Worm (Caenorhabditis elegans) whole organism, L4 larva: ENCODE data around the gene T12B3.3.

ENCODE experiments used
- D1046.2 ChIP-seq: fragments of 200-800 bp; sonication (Bioruptor generic); IDR thresholded peaks from 2 replicates; pipeline ENCODE4 v1.3.6; 2022; ENCODE audit warnings: missing genetic modification characterization, missing compliant biosample characterization
- F49E8.2 ChIP-seq: sonication (generic microtip); optimal IDR thresholded peaks from 2 replicates; lab custom pipeline; 2016; ENCODE audit warnings: missing compliant biosample characterization, mild to moderate bottlenecking, missing genetic modification characterization, borderline replicate concordance
- T26A8.4 ChIP-seq: fragments of 200-800 bp; sonication (Bioruptor generic); IDR thresholded peaks from 2 replicates; pipeline ENCODE4 v1.3.6; 2022; ENCODE audit warnings: missing genetic modification characterization, missing compliant biosample characterization
- Y105C5A.15 ChIP-seq: fragments of 200-800 bp; sonication (Bioruptor generic); IDR thresholded peaks from 2 replicates; pipeline ENCODE4 v1.3.6; 2022; ENCODE audit warnings: missing genetic modification characterization, missing compliant biosample characterization
- Y48G9A.11 ChIP-seq: fragments of 200-800 bp; sonication (Bioruptor generic); IDR thresholded peaks from 2 replicates; pipeline ENCODE4 v1.3.6; 2022; ENCODE audit warnings: missing genetic modification reagents, missing genetic modification characterization, missing compliant biosample characterization
- aly-2 ChIP-seq: sonication (generic microtip); optimal IDR thresholded peaks from 2 replicates; lab custom pipeline; 2018; ENCODE audit warnings: missing biosample characterization, missing genetic modification characterization
- arid-1 ChIP-seq: fragments of 200-800 bp; sonication (Bioruptor generic); conservative IDR thresholded peaks from 2 replicates; pipeline ENCODE4 v1.3.6; 2022; ENCODE audit warnings: missing genetic modification reagents, missing genetic modification characterization, missing compliant biosample characterization
- ceh-28 ChIP-seq: fragments of 150-350 bp; optimal IDR thresholded peaks from 2 replicates; lab custom pipeline; 2014; ENCODE audit warnings: missing biosample characterization, missing genetic modification reagents, missing genetic modification characterization
- ces-1 ChIP-seq: fragments of 150-350 bp; sonication (generic microtip); optimal IDR thresholded peaks from 4 replicates; lab custom pipeline; 2014; ENCODE audit warnings: missing biosample characterization, missing genetic modification reagents, missing genetic modification characterization
- daf-12 ChIP-seq: fragments of 150-350 bp; optimal IDR thresholded peaks from 2 replicates; lab custom pipeline; 2014; ENCODE audit warnings: missing biosample characterization, missing genetic modification reagents, missing genetic modification characterization
- daf-16 ChIP-seq, 3 experiments: sonication (generic microtip); optimal IDR thresholded peaks; 2 replicates each; lab custom pipeline; 2016 to 2017; ENCODE audit warnings: missing genetic modification characterization in 3 of 3, missing genetic modification reagents in 3 of 3, mild to moderate bottlenecking in 2 of 3, missing compliant biosample characterization in 2 of 3, missing biosample characterization in 1 of 3, moderate library complexity in 1 of 3
- daf-8 ChIP-seq: fragments of 200-800 bp; sonication (Bioruptor generic); IDR thresholded peaks from 2 replicates; pipeline ENCODE4 v1.3.6; 2022; ENCODE audit warnings: missing genetic modification characterization, missing compliant biosample characterization
- dmd-6 ChIP-seq: fragments of 200-800 bp; sonication (Bioruptor generic); IDR thresholded peaks from 2 replicates; pipeline ENCODE4 v1.3.6; 2022; ENCODE audit warnings: missing genetic modification reagents, missing genetic modification characterization, missing compliant biosample characterization
- dve-1 ChIP-seq: sonication (generic microtip); optimal IDR thresholded peaks from 2 replicates; lab custom pipeline; 2017; ENCODE audit warnings: antibody characterized with exemption, mild to moderate bottlenecking, missing genetic modification characterization, missing compliant biosample characterization; ENCODE audit not compliant: insufficient read depth
- egl-43 ChIP-seq: fragments of 200-800 bp; sonication (Bioruptor generic); IDR thresholded peaks from 2 replicates; pipeline ENCODE4 v1.3.6; 2022; ENCODE audit warnings: missing genetic modification reagents, missing genetic modification characterization, missing compliant biosample characterization
- fos-1 ChIP-seq: fragments of 150-350 bp; optimal IDR thresholded peaks from 2 replicates; lab custom pipeline; 2014; ENCODE audit warnings: missing biosample characterization, missing genetic modification characterization
- gei-8 ChIP-seq: fragments of 200-800 bp; sonication (Bioruptor generic); optimal IDR thresholded peaks from 2 replicates; lab custom pipeline; 2018; ENCODE audit warnings: mild to moderate bottlenecking, missing genetic modification characterization, missing compliant biosample characterization
- hif-1 ChIP-seq, 2 experiments: sonication (generic microtip); optimal IDR thresholded peaks; 2 replicates each; lab custom pipeline; 2016 to 2017; ENCODE audit warnings: missing compliant biosample characterization in 2 of 2, missing genetic modification characterization in 2 of 2, missing genetic modification reagents in 2 of 2, missing genotype in 2 of 2, mild to moderate bottlenecking in 1 of 2
- hlh-11 ChIP-seq: fragments of 200-800 bp; sonication (Bioruptor generic); optimal IDR thresholded peaks from 2 replicates; lab custom pipeline; 2018; ENCODE audit warnings: mild to moderate bottlenecking, missing genetic modification characterization, missing compliant biosample characterization
- hlh-30 ChIP-seq: sonication (generic microtip); optimal IDR thresholded peaks from 2 replicates; lab custom pipeline; 2017; ENCODE audit warnings: antibody characterized with exemption, mild to moderate bottlenecking, missing genetic modification characterization, missing compliant biosample characterization; ENCODE audit not compliant: insufficient read depth
- lin-15B ChIP-seq: fragments of 150-350 bp; sonication (generic microtip); optimal IDR thresholded peaks from 3 replicates; lab custom pipeline; 2014; ENCODE audit warnings: missing biosample characterization, missing genetic modification characterization
- lin-29 ChIP-seq: fragments of 200-800 bp; sonication (Bioruptor generic); IDR thresholded peaks from 2 replicates; pipeline ENCODE4 v1.3.6; 2022; ENCODE audit warnings: missing genetic modification reagents, missing genetic modification characterization, missing compliant biosample characterization
- lsy-2 ChIP-seq, 2 experiments: fragments of 150-350 bp in 1 of 2; sonication (generic microtip) in 1 of 2; optimal IDR thresholded peaks; 2 replicates each; lab custom pipeline; 2014 to 2017; ENCODE audit warnings: missing biosample characterization in 2 of 2, missing genetic modification characterization in 2 of 2
- madf-9 ChIP-seq: fragments of 200-800 bp; sonication (Bioruptor generic); conservative IDR thresholded peaks from 2 replicates; pipeline ENCODE4 v1.3.6; 2022; ENCODE audit warnings: missing genetic modification reagents, missing genetic modification characterization, missing compliant biosample characterization
- mdt-29 ChIP-seq: fragments of 200-800 bp; sonication (Bioruptor generic); IDR thresholded peaks from 2 replicates; pipeline ENCODE4 v1.3.6; 2022; ENCODE audit warnings: missing genetic modification reagents, missing genetic modification characterization, missing compliant biosample characterization
- mep-1 ChIP-seq: fragments of 150-350 bp; sonication (generic microtip); optimal IDR thresholded peaks from 3 replicates; lab custom pipeline; 2014; ENCODE audit warnings: missing biosample characterization, missing genetic modification characterization
- mes-2 ChIP-seq: sonication (generic microtip); optimal IDR thresholded peaks from 2 replicates; lab custom pipeline; 2016; ENCODE audit warnings: missing genotype, mild to moderate bottlenecking, missing genetic modification characterization, missing compliant biosample characterization; ENCODE audit not compliant: poor library complexity, severe bottlenecking
- nhr-11 ChIP-seq: fragments of 150-350 bp; optimal IDR thresholded peaks from 2 replicates; lab custom pipeline; 2014; ENCODE audit warnings: missing biosample characterization, missing genetic modification characterization
- nhr-6 ChIP-seq: fragments of 150-350 bp; optimal IDR thresholded peaks from 2 replicates; lab custom pipeline; 2014; ENCODE audit warnings: missing biosample characterization, missing genetic modification characterization
- nhr-77 ChIP-seq: fragments of 150-350 bp; optimal IDR thresholded peaks from 2 replicates; lab custom pipeline; 2014; ENCODE audit warnings: missing biosample characterization, missing genetic modification characterization
- rbr-2 ChIP-seq: sonication (generic microtip); optimal IDR thresholded peaks from 2 replicates; lab custom pipeline; 2016; ENCODE audit warnings: missing genotype, missing genetic modification characterization, missing compliant biosample characterization
- saeg-2 ChIP-seq: fragments of 200-800 bp; sonication (Bioruptor generic); IDR thresholded peaks from 2 replicates; pipeline ENCODE4 v1.3.6; 2022; ENCODE audit warnings: missing genetic modification reagents, missing genetic modification characterization, missing compliant biosample characterization
- sdz-12 ChIP-seq: fragments of 200-800 bp; sonication (Bioruptor generic); optimal IDR thresholded peaks from 2 replicates; lab custom pipeline; 2018; ENCODE audit warnings: mild to moderate bottlenecking, missing genetic modification characterization, missing compliant biosample characterization
- set-16 ChIP-seq: fragments of 200-800 bp; sonication (Bioruptor generic); IDR thresholded peaks from 2 replicates; pipeline ENCODE4 v1.3.6; 2022; ENCODE audit warnings: missing genetic modification reagents, missing genetic modification characterization, missing compliant biosample characterization
- spr-1 ChIP-seq: sonication (generic microtip); optimal IDR thresholded peaks from 2 replicates; lab custom pipeline; 2016; ENCODE audit warnings: mild to moderate bottlenecking, missing genetic modification characterization, missing compliant biosample characterization
- spr-3 ChIP-seq: fragments of 200-800 bp; sonication (Bioruptor generic); optimal IDR thresholded peaks from 2 replicates; lab custom pipeline; 2018; ENCODE audit warnings: mild to moderate bottlenecking, missing genetic modification characterization, missing compliant biosample characterization
- unc-39 ChIP-seq: sonication (generic microtip); optimal IDR thresholded peaks from 2 replicates; lab custom pipeline; 2017; ENCODE audit warnings: missing biosample characterization, missing genetic modification characterization
- unc-62 ChIP-seq, 3 experiments: fragments of 150-350 bp in 1 of 3; sonication (generic microtip); optimal IDR thresholded peaks in 2 of 3; peaks in 1 of 3; 1 replicate in 1 of 3; 2 replicates in 2 of 3; lab custom pipeline; 2014 to 2017; ENCODE audit warnings: missing biosample characterization in 3 of 3, missing genetic modification characterization in 3 of 3, missing genetic modification reagents in 3 of 3, missing genotype in 1 of 3
- vab-7 ChIP-seq: fragments of 200-800 bp; sonication (Bioruptor generic); IDR thresholded peaks from 2 replicates; pipeline ENCODE4 v1.3.6; 2022; ENCODE audit warnings: missing genetic modification reagents, missing genetic modification characterization, missing compliant biosample characterization
- zip-11 ChIP-seq: fragments of 200-800 bp; sonication (Bioruptor generic); IDR thresholded peaks from 2 replicates; pipeline ENCODE4 v1.3.6; 2022; ENCODE audit warnings: missing genetic modification characterization, missing compliant biosample characterization
- ztf-7 ChIP-seq: fragments of 150-350 bp; optimal IDR thresholded peaks from 2 replicates; lab custom pipeline; 2014; ENCODE audit warnings: missing biosample characterization, missing genetic modification characterization

T12B3.3 gene

ce11 chrIV:7386835-7387551 lies 12.0 kb downstream of the T12B3.3 start (continued):
- no peak for TF ChIP-seq spr-1
- TF ChIP-seq saeg-2 (GFP tag; lab: Robert Waterston, UW): no peak
- TF ChIP-seq mdt-29 (GFP tag; lab: Robert Waterston, UW): no peak
- no peak for TF ChIP-seq spr-3 (GFP tag; lab: Kevin White, UChicago)
- TF ChIP-seq ztf-7 (tag; lab: Kevin White, UChicago): no peak
- no peak for TF ChIP-seq ceh-28 (tag; lab: Kevin White, UChicago)
- peak; percentile 46 for TF ChIP-seq mes-2 (tag; lab: Kevin White, UChicago)
- no peak for TF ChIP-seq F49E8.2
- no peak for TF ChIP-seq vab-7

ce11 chrIV:7388843-7389242 lies 13.9 kb downstream of the T12B3.3 start, which contains the start of gene mob-3:
Gene mob-3 (minus strand): TSS chrIV:7388943.
- TF ChIP-seq mes-2 (tag; lab: Kevin White, UChicago): no peak
- TF ChIP-seq lin-29 (GFP tag; lab: Robert Waterston, UW): no peak
- TF ChIP-seq fos-1 (tag; lab: Kevin White, UChicago): no peak
- TF ChIP-seq madf-9 (GFP tag; lab: Robert Waterston, UW): no peak
- TF ChIP-seq hlh-30: no peak
- TF ChIP-seq unc-62 (GFP tag; optimal IDR thresholded peaks at IDR 0.05 in 1 of 2; lab: Kevin White, UChicago): no peak
- no peak for TF ChIP-seq unc-62 (tag; optimal IDR thresholded peaks at IDR 0.05; lab: Kevin White, UChicago)
- TF ChIP-seq D1046.2 (GFP tag; lab: Robert Waterston, UW): no peak
- no peak for TF ChIP-seq saeg-2 (GFP tag; lab: Robert Waterston, UW)
- no peak for TF ChIP-seq dve-1 (tag; lab: Kevin White, UChicago)
- TF ChIP-seq daf-12: no peak
- no peak for TF ChIP-seq arid-1 (GFP tag; lab: Robert Waterston, UW)
- TF ChIP-seq T26A8.4: no peak
- TF ChIP-seq gei-8: no peak
- TF ChIP-seq Y48G9A.11 (GFP tag; lab: Robert Waterston, UW): no peak
- TF ChIP-seq ces-1 (GFP tag; lab: Kevin White, UChicago): no peak
- TF ChIP-seq sdz-12 (GFP tag; lab: Kevin White, UChicago): no peak
- TF ChIP-seq set-16 (GFP tag; lab: Robert Waterston, UW): no peak
- no peak for TF ChIP-seq ceh-28 (tag; lab: Kevin White, UChicago)

ce11 chrIV:7389719-7390118 lies 14.8 kb downstream of the T12B3.3 start:
- TF ChIP-seq Y48G9A.11 (GFP tag; lab: Robert Waterston, UW): no peak
- no peak for TF ChIP-seq unc-39 (tag; lab: Kevin White, UChicago)
- TF ChIP-seq lsy-2 (tag; optimal IDR thresholded peaks at IDR 0.05; lab: Kevin White, UChicago): peak in 1 of 2 experiments; percentile 20
- no peak for TF ChIP-seq aly-2
- no peak for TF ChIP-seq Y105C5A.15 (GFP tag; lab: Robert Waterston, UW)

- TF ChIP-seq hlh-30 (peak; percentile 19), nhr-6 (peak; percentile 49), mes-2 (tag; lab: Kevin White, UChicago) (peak; percentile 35), hlh-11 (tag; lab: Kevin White, UChicago) (peak; percentile 52), mep-1 (tag; lab: Kevin White, UChicago) (no peak), lsy-2 (tag; optimal IDR thresholded peaks at IDR 0.05; lab: Kevin White, UChicago) (peak in 1 of 2 experiments; percentile 14), egl-43 (GFP tag; lab: Robert Waterston, UW) (0 out of 2 replicates have a peak, but pooled peaks have one; percentile 56), rbr-2 (tag; lab: Kevin White, UChicago) (peak; percentile 57), dmd-6 (GFP tag; lab: Robert Waterston, UW) (peak; percentile 16; the same call in 1 of the 2 replicates), nhr-11 (tag; lab: Kevin White, UChicago) (peak; percentile 18), set-16 (GFP tag; lab: Robert Waterston, UW) (peak; percentile 39; the same call in 1 of the 2 replicates), daf-8 (GFP tag; lab: Robert Waterston, UW) (no peak), lin-15B (tag; lab: Kevin White, UChicago) (no peak), daf-16 (GFP tag; optimal IDR thresholded peaks at IDR 0.05; lab: Kevin White, UChicago) (peak in 1 of 2 experiments; percentile 62), daf-16 (tag; optimal IDR thresholded peaks at IDR 0.05; lab: Kevin White, UChicago) (no peak), hif-1 (tag; optimal IDR thresholded peaks at IDR 0.05; lab: Kevin White, UChicago) (peak in 1 of 2 experiments; percentile 90), zip-11 (GFP tag; lab: Robert Waterston, UW) (no peak), vab-7 (0 out of 2 replicates have a peak, but pooled peaks have one; percentile 9), nhr-77 (tag; lab: Kevin White, UChicago) (no peak)
- TF ChIP-seq, all 104 proteins: peak for 13
These were observed 15.3 kb downstream of the T12B3.3 start for ce11 chrIV:7390126-7390766.
